Fruit fly (Drosophila melanogaster): ENCODE data around the gene CG11898.

CG11898 gene

DNA sequence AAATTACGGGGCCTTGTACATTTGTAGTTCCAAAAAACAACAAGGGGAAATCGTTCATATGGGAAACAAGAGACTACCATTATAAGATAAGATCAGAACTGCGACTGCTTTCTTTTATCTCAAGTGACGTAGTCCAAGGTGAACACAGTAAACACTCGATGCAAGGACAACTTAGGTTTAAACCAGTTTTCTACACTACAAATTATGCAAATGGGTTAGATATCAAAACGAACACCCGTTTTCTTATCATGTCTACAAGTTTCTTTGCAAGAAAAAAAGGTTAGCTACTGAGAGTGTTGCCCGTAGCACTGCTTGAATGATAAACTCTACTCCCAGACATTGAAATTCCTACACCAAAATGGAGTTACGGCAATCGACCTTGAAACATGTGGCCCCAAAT lies 41.3 kb upstream of the CG11898 start (continued):
- TF ChIP-seq fkh (GFP tag; optimal IDR thresholded peaks at IDR 0.05) (no peak), CG10669 (GFP tag; optimal IDR thresholded peaks at IDR 0.05) (peak; percentile 63), CG6854 (GFP tag; optimal IDR thresholded peaks at IDR 0.05) (no peak), vri (GFP tag; optimal IDR thresholded peaks at IDR 0.05) (peak; percentile 82), salr (GFP tag; optimal IDR thresholded peaks at IDR 0.05) (peak in 1 of 2 experiments; percentile 68), CG32006 (GFP tag; optimal IDR thresholded peaks at IDR 0.05) (no peak), Eip78C (GFP tag) (peak; percentile 90), Smox (GFP tag; optimal IDR thresholded peaks at IDR 0.05) (no peak), Eip93F (GFP tag; optimal IDR thresholded peaks at IDR 0.05) (peak; percentile 26), CG31627 (GFP tag; optimal IDR thresholded peaks at IDR 0.05) (peak; percentile 93), cyc (GFP tag; optimal IDR thresholded peaks at IDR 0.05) (peak; percentile 89), svp (GFP tag) (peak; percentile 93), acj6 (GFP tag; optimal IDR thresholded peaks at IDR 0.05) (peak; percentile 81), CG3032 (tag; optimal IDR thresholded peaks at IDR 0.05) (peak; percentile 68), CG7368 (GFP tag; optimal IDR thresholded peaks at IDR 0.05) (peak; percentile 85), CG6808 (GFP tag; optimal IDR thresholded peaks at IDR 0.05) (peak; percentile 58), topi (GFP tag; optimal IDR thresholded peaks at IDR 0.05) (peak; percentile 88), eg (GFP tag; IDR thresholded peaks at IDR 0.05) (peak; percentile 80)

- TF ChIP-seq CG8319 (GFP tag; optimal IDR thresholded peaks at IDR 0.05), result no peak
- TF ChIP-seq topi (GFP tag; optimal IDR thresholded peaks at IDR 0.05), result no peak
- TF ChIP-seq Hr4 (GFP tag; optimal IDR thresholded peaks at IDR 0.05), result no peak
- no peak for TF ChIP-seq CG11762 (GFP tag; optimal IDR thresholded peaks at IDR 0.05; ENCODE audit: insufficient read depth)
- TF ChIP-seq CG8119 (GFP tag; IDR thresholded peaks at IDR 0.05), result no peak
- peak; percentile 39 for TF ChIP-seq cyc (GFP tag; optimal IDR thresholded peaks at IDR 0.05)
- TF ChIP-seq CG3919 (GFP tag; optimal IDR thresholded peaks at IDR 0.05), result no peak
- TF ChIP-seq CG10669 (GFP tag; optimal IDR thresholded peaks at IDR 0.05), result no peak
- TF ChIP-seq CG11294 (GFP tag; IDR thresholded peaks at IDR 0.05), result no peak
- no peak for TF ChIP-seq CG31627 (GFP tag; optimal IDR thresholded peaks at IDR 0.05)
- no peak for TF ChIP-seq OdsH (GFP tag; optimal IDR thresholded peaks at IDR 0.05)
- TF ChIP-seq pdm3 (GFP tag; optimal IDR thresholded peaks at IDR 0.05), result no peak
- TF ChIP-seq fd85E (GFP tag; optimal IDR thresholded peaks at IDR 0.05), result no peak
- peak; percentile 20 for TF ChIP-seq esn (GFP tag; optimal IDR thresholded peaks at IDR 0.05)
- no peak for TF ChIP-seq lz (GFP tag; optimal IDR thresholded peaks at IDR 0.05)
- TF ChIP-seq Sox14 (GFP tag; optimal IDR thresholded peaks at IDR 0.05), result peak; percentile 55
- peak; percentile 48 for TF ChIP-seq CG3032 (tag; optimal IDR thresholded peaks at IDR 0.05)
- no peak for TF ChIP-seq vri (GFP tag; optimal IDR thresholded peaks at IDR 0.05)
- TF ChIP-seq spab (GFP tag; optimal IDR thresholded peaks at IDR 0.05), result no peak
- TF ChIP-seq salr (GFP tag; optimal IDR thresholded peaks at IDR 0.05), result no peak
Observed at dm6 chr3R:29130902-29131621, 34.4 kb upstream of the CG11898 start, which contains the start of the genes dgt6 and Vha100-1. Gene dgt6 (minus strand): TSS chr3R:29130972. Gene Vha100-1 (plus strand): TSS chr3R:29131193.

DNA sequence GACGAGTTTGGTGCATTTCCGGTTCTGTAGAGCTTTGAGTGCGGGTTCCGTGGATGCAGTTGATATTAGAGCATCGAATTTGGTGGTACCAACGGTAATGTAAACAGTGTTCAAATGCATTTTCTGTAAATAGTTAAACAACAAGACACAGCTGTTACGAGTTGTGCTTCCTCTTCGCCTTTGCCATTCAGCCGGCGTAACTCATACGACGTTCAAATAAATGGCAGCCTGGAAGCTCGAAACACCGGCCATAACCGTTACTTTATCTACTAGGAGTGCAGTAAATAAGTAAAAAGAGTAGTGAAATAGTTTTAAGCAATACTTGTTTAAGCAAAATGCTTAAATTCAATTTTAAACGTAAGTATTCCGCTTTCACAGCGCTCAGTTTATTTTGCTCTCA lies 27.0 kb upstream of the CG11898 start, which contains the start of the genes Alg13 and superdeath:
Gene Alg13, minus strand, starts transcription at position 167 of the 400 bp plus-strand sequence.
Gene superdeath, plus strand, starts transcription at position 256 of the 400 bp plus-strand sequence.
- TF ChIP-seq fkh (GFP tag; optimal IDR thresholded peaks at IDR 0.05) (peak; percentile 82), Met (GFP tag; optimal IDR thresholded peaks at IDR 0.05) (no peak), OdsH (GFP tag; optimal IDR thresholded peaks at IDR 0.05) (no peak)

DNA sequence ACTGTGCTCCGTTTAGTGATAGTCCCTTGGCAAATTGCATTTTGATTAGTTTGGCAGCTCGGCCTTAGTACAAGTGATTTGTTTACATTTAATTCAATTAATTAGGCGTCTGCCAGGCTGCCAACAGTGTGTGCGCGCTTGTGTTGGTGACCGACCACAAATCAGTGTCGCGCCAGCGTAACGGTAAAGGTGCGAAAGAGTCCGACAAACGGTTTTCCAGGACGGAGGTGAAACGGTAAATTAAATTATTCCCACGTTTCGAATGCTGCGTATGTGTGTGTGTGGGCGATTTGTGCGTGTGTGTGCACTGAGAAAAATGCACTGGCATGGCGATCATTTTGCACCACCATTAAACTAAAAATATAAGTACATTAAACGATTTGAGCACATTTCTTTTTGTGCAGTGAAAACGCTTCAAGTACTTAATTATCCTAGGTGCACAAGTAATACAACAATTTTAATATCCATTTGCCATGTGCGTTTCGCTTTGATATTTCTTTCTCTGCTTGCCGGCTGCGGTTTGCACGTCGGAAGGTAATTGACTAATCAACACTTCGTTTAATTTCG lies 26.4 kb upstream of the CG11898 start:
- TF ChIP-seq CG11762 (GFP tag; optimal IDR thresholded peaks at IDR 0.05; ENCODE audit: insufficient read depth) (no peak), CG11294 (GFP tag; IDR thresholded peaks at IDR 0.05) (peak; percentile 28; the same call in 1 of the 2 replicates), svp (GFP tag) (no peak)

All from whole organism, prepupa.